Worm (Caenorhabditis elegans): ENCODE data around the gene T11B7.5.
A peak's percentile ranks its signal among the peaks of the same experiment; 100 is the strongest.

Gene T11B7.5

DNA sequence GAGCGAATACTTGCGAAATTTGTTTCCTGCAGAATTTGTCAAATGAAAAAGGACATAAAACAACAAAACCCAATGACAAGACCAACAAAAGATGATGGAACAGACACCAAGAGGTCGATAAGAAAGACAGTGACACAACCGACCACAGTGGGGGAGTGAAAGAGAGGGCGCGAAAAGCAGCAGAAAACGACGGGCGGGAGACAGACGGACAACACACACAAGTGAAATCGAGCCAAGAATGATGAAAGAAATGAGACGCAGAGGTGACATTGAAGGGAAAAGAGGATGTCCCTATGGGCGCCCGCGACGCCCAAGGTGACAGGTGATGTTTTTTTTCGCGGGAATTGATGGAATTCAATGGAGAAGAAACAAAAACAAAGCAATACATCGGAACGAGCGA lies 10.2 kb upstream of the T11B7.5 start (continued):
- TF ChIP-seq C06A6.2 (GFP tag; conservative IDR thresholded peaks at IDR 0.05) (no peak), F57C9.4 (tag; optimal IDR thresholded peaks at IDR 0.05) (no peak), ztf-18 (tag; optimal IDR thresholded peaks at IDR 0.05) (peak; percentile 53), F33H1.4 (GFP tag; IDR thresholded peaks at IDR 0.05) (no peak), madf-8 (GFP tag; conservative IDR thresholded peaks at IDR 0.05) (no peak), snpc-1.1 (tag; optimal IDR thresholded peaks at IDR 0.05; ENCODE audit: insufficient read depth) (no peak), atf-7 (tag; optimal IDR thresholded peaks at IDR 0.05) (peak; percentile 17), tbx-9 (tag; optimal IDR thresholded peaks at IDR 0.05; ENCODE audit: borderline replicate concordance) (no peak), nhr-27 (tag; optimal IDR thresholded peaks at IDR 0.05) (no peak), B0261.1 (tag; optimal IDR thresholded peaks at IDR 0.05) (no peak), F22D6.2 (tag; optimal IDR thresholded peaks at IDR 0.05) (no peak), egl-18 (GFP tag; IDR thresholded peaks at IDR 0.05) (no peak), ccch-3 (GFP tag; optimal IDR thresholded peaks at IDR 0.05) (no peak), C17E4.6 (GFP tag; IDR thresholded peaks at IDR 0.05) (no peak), mxl-1 (tag; optimal IDR thresholded peaks at IDR 0.05) (no peak), ets-4 (GFP tag; optimal IDR thresholded peaks at IDR 0.05) (peak; percentile 68), nhr-90 (tag; optimal IDR thresholded peaks at IDR 0.05) (peak; percentile 62), repo-1 (tag; optimal IDR thresholded peaks at IDR 0.05) (no peak), cebp-1 (GFP tag; IDR thresholded peaks at IDR 0.05) (peak; percentile 55; the same call in 1 of the 2 replicates), cebp-1 (tag; optimal IDR thresholded peaks at IDR 0.05) (peak; percentile 91), gei-17 (GFP tag; optimal IDR thresholded peaks at IDR 0.05) (no peak), Y67H2A.10 (GFP tag; conservative IDR thresholded peaks at IDR 0.05) (no peak), hlh-26 (GFP tag; conservative IDR thresholded peaks at IDR 0.05) (no peak), hrde-1 (tag; optimal IDR thresholded peaks at IDR 0.05; ENCODE audit: borderline replicate concordance) (no peak), snpc-4 (GFP tag; optimal IDR thresholded peaks at IDR 0.05) (no peak), snpc-4 (tag; optimal IDR thresholded peaks at IDR 0.05) (peak in 2 of 4 experiments; percentile 30 to 41), nhr-120 (GFP tag; IDR thresholded peaks at IDR 0.05) (no peak), efl-1 (GFP tag; optimal IDR thresholded peaks at IDR 0.05) (peak; percentile 17), rpc-1 (optimal IDR thresholded peaks at IDR 0.05) (no peak), rpc-1 (tag; optimal IDR thresholded peaks at IDR 0.05) (no peak), ZK185.1 (tag; optimal IDR thresholded peaks at IDR 0.05; ENCODE audit: poor library complexity, severe bottlenecking) (peak; percentile 17), attf-6 (GFP tag; IDR thresholded peaks at IDR 0.05) (no peak), cebp-2 (GFP tag; IDR thresholded peaks at IDR 0.05) (no peak), ekl-4 (GFP tag; IDR thresholded peaks at IDR 0.05) (no peak), rcor-1 (GFP tag; IDR thresholded peaks at IDR 0.05) (no peak), nfyb-1 (GFP tag; IDR thresholded peaks at IDR 0.05) (peak; percentile 61), hmg-1.2 (GFP tag; IDR thresholded peaks at IDR 0.05) (peak; percentile 47), aptf-2 (GFP tag; conservative IDR thresholded peaks at IDR 0.05) (no peak), B0019.2 (GFP tag; conservative IDR thresholded peaks at IDR 0.05) (no peak), Y95B8A.8 (GFP tag; IDR thresholded peaks at IDR 0.05) (no peak), rec-8 (tag; optimal IDR thresholded peaks at IDR 0.05) (no peak), egl-44 (GFP tag; IDR thresholded peaks at IDR 0.05) (no peak), ceh-91 (GFP tag; IDR thresholded peaks at IDR 0.05) (no peak), Y53G8AR.9 (GFP tag; conservative IDR thresholded peaks at IDR 0.05) (no peak), K12H6.12 (tag; optimal IDR thresholded peaks at IDR 0.05) (peak; percentile 45), madf-10 (tag; optimal IDR thresholded peaks at IDR 0.05) (peak; percentile 23), dox-1 (GFP tag; IDR thresholded peaks at IDR 0.05) (peak; percentile 90), mel-28 (tag; optimal IDR thresholded peaks at IDR 0.05; ENCODE audit: borderline replicate concordance) (no peak), F23B12.7 (tag; optimal IDR thresholded peaks at IDR 0.05; ENCODE audit: insufficient read depth) (peak; percentile 68)

All from whole organism, young adult.